Worm (Caenorhabditis elegans) whole organism, L4/young adult: Measurements from ENCODE around the gene T06F4.1.

Experiments used
- W03F9.2 ChIP-seq: fragments of 150-350 bp; optimal IDR thresholded peaks from 2 replicates; lab custom pipeline; 2014; ENCODE audit warnings: missing biosample characterization, missing genetic modification characterization
- dao-5 ChIP-seq: sonication (generic microtip); optimal IDR thresholded peaks from 2 replicates; lab custom pipeline; 2016; ENCODE audit warnings: missing genotype, missing genetic modification characterization, moderate library complexity, missing compliant biosample characterization
- him-1 ChIP-seq: sonication (generic microtip); optimal IDR thresholded peaks from 2 replicates; lab custom pipeline; 2016; ENCODE audit warnings: missing genotype, missing genetic modification reagents, missing genetic modification characterization, missing compliant biosample characterization

DNA sequence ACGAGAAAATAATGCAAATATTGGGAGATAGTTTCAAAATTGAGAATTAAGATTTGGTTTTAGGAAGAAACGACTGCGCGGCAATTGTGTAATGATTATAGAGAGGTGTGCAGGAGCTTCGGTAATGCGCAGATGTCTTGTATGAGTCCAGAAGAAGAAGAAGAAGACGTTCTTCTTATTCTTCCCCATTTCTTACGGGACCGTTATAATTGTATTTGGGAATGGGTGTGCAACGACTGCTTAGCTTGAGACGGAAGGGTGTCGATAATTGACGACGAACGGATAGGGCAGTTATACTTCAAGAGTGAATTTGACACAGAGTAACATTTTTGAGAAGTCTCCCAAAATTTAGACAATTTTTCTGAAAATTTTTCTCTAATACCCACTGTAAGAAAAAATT, 49.5 kb upstream of the T06F4.1 start:
- TF ChIP-seq him-1 (tag; lab: Kevin White, UChicago), result no peak
- TF ChIP-seq W03F9.2 (tag; lab: Kevin White, UChicago), result no peak
- no peak for TF ChIP-seq dao-5 (tag; lab: Kevin White, UChicago)
